Worm (Caenorhabditis elegans) whole organism, L2 larva: Measurements from ENCODE around the gene F53B3.6.

Source experiments
- ama-1 ChIP-seq: fragments of 150-350 bp; optimal IDR thresholded peaks from 2 replicates; lab custom pipeline; 2018; ENCODE audit warnings: inconsistent platforms
- elt-3 ChIP-seq: sonication (generic microtip); optimal IDR thresholded peaks from 2 replicates; lab custom pipeline; 2017; ENCODE audit warnings: missing biosample characterization, missing genetic modification characterization
- fos-1 ChIP-seq: fragments of 150-350 bp; optimal IDR thresholded peaks from 2 replicates; lab custom pipeline; 2014; ENCODE audit warnings: missing biosample characterization, missing genetic modification characterization
- nhr-23 ChIP-seq: fragments of 150-350 bp; optimal IDR thresholded peaks from 2 replicates; lab custom pipeline; 2014; ENCODE audit warnings: missing biosample characterization, missing genetic modification reagents, missing genetic modification characterization
- nhr-237 ChIP-seq: fragments of 150-350 bp; optimal IDR thresholded peaks from 2 replicates; lab custom pipeline; 2014; ENCODE audit warnings: missing biosample characterization, missing genetic modification characterization
- nhr-77 ChIP-seq: fragments of 150-350 bp; optimal IDR thresholded peaks from 2 replicates; lab custom pipeline; 2014; ENCODE audit warnings: missing biosample characterization, missing genetic modification characterization
- sem-4 ChIP-seq: fragments of 150-350 bp; optimal IDR thresholded peaks from 2 replicates; lab custom pipeline; 2014; ENCODE audit warnings: missing biosample characterization, missing genetic modification reagents, missing genetic modification characterization

DNA sequence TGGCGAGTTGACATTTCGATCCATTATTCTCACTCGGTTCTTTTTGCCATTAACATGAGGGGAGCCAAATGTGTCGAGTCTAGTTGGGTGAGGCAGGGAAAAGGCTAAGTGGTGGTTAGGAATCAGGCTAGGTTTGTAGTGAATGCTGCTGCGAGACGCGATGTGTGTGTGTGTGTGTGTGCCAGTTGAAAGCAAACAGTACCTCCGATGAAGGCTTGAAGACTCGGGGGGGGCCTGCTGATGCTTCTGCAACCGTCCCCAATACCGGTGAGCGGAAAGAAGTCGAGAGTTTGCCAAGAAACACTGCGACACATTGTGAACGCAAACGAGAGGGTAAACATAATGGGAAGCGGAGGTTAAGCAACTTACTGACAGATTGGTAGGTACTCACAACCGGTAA, 7.0 kb downstream of the F53B3.6 start, which contains the start of gene F53B3.3:
- TF ChIP-seq sem-4 (tag; lab: Kevin White, UChicago) (no peak), ama-1 (lab: Kevin White, UChicago) (no peak), nhr-23 (no peak), elt-3 (no peak), nhr-77 (tag; lab: Kevin White, UChicago) (no peak), fos-1 (tag; lab: Kevin White, UChicago) (no peak), nhr-237 (tag; lab: Kevin White, UChicago) (no peak)
